Worm (Caenorhabditis elegans) whole organism, mixed stage, embryonic: Measurements from ENCODE around the gene Y50E8A.6.

Experiments used
- nhr-237 ChIP-seq: fragments of 150-350 bp; optimal IDR thresholded peaks from 2 replicates; lab custom pipeline; 2014; ENCODE audit warnings: missing biosample characterization, missing genetic modification characterization
- nhr-76 ChIP-seq: sonication (generic microtip); optimal IDR thresholded peaks from 2 replicates; lab custom pipeline; 2017; ENCODE audit warnings: missing biosample characterization, missing genetic modification characterization
- unc-39 ChIP-seq: fragments of 150-350 bp; optimal IDR thresholded peaks from 2 replicates; lab custom pipeline; 2014; ENCODE audit warnings: missing biosample characterization, missing genetic modification characterization

- TF ChIP-seq nhr-76 (no peak), unc-39 (tag; lab: Kevin White, UChicago) (no peak), nhr-237 (no peak)
Observed at ce11 chrV:14748608-14749137, 7.5 kb upstream of the Y50E8A.6 start, which contains the start of the genes lipl-8 and Y50E8A.22.
